Fruit fly (Drosophila melanogaster) whole organism, embryonic: ENCODE results near the gene CG6847.

Experiments used
- Ada2b ChIP-seq: fragments of 200-800 bp; sonication (Bioruptor generic); IDR thresholded peaks from 2 replicates; pipeline ENCODE4 v1.3.6; 2022; ENCODE audit warnings: missing biosample characterization, missing genetic modification characterization
- BEAF-32 ChIP-seq: fragments of 200-800 bp; sonication (Bioruptor generic); optimal IDR thresholded peaks from 3 replicates; lab custom pipeline; 2017; ENCODE audit warnings: missing biosample characterization, missing genetic modification characterization, mild to moderate bottlenecking, moderate library complexity, missing genetic modification reagents
- CG15696 ChIP-seq: fragments of 200-800 bp; sonication (Bioruptor generic); optimal IDR thresholded peaks from 2 replicates; lab custom pipeline; 2019; ENCODE audit warnings: missing biosample characterization, mild to moderate bottlenecking, missing genetic modification characterization, moderate library complexity
- CG1603 ChIP-seq: fragments of 200-800 bp; sonication (Bioruptor generic); optimal IDR thresholded peaks from 2 replicates; lab custom pipeline; 2019; ENCODE audit warnings: missing biosample characterization, mild to moderate bottlenecking, missing genetic modification characterization, moderate library complexity
- CG17612 ChIP-seq: fragments of 200-800 bp; sonication (Bioruptor generic); IDR thresholded peaks from 2 replicates; pipeline ENCODE4 v1.3.6; 2022; ENCODE audit warnings: missing biosample characterization, missing genetic modification characterization
- CG2120 ChIP-seq: fragments of 200-800 bp; sonication (Bioruptor generic); optimal IDR thresholded peaks from 3 replicates; lab custom pipeline; 2016; ENCODE audit warnings: missing biosample characterization, missing genetic modification characterization
- CG30020 ChIP-seq: fragments of 200-800 bp; optimal IDR thresholded peaks from 2 replicates; lab custom pipeline; 2019; ENCODE audit warnings: missing biosample characterization, mild to moderate bottlenecking, missing genetic modification characterization, moderate library complexity
- CG30403 ChIP-seq: fragments of 200-800 bp; sonication (Bioruptor generic); optimal IDR thresholded peaks from 3 replicates; lab custom pipeline; 2016; ENCODE audit warnings: missing biosample characterization, missing genetic modification characterization
- CG31388 ChIP-seq: fragments of 200-800 bp; sonication (Bioruptor generic); optimal IDR thresholded peaks from 2 replicates; lab custom pipeline; 2016; ENCODE audit warnings: missing biosample characterization, missing genetic modification characterization
- CG34224 ChIP-seq: fragments of 200-800 bp; sonication (Bioruptor generic); IDR thresholded peaks from 3 replicates; pipeline ENCODE4 v1.3.6; 2022; ENCODE audit warnings: missing biosample characterization, missing genetic modification characterization; ENCODE audit not compliant: partially characterized antibody
- CG42726 ChIP-seq: fragments of 200-800 bp; sonication (Bioruptor generic); IDR thresholded peaks from 2 replicates; pipeline ENCODE4 v1.3.6; 2022; ENCODE audit warnings: missing biosample characterization, missing genetic modification characterization; ENCODE audit not compliant: partially characterized antibody
- CG4854 ChIP-seq: fragments of 200-800 bp; sonication (Bioruptor generic); optimal IDR thresholded peaks from 2 replicates; lab custom pipeline; 2016; ENCODE audit warnings: missing biosample characterization, missing genetic modification characterization, inconsistent platforms
- CG6689 ChIP-seq: fragments of 200-800 bp; sonication (Bioruptor generic); IDR thresholded peaks from 2 replicates; pipeline ENCODE4 v1.3.6; 2022; ENCODE audit warnings: missing biosample characterization, missing genetic modification characterization
- CG8089 ChIP-seq: fragments of 200-800 bp; sonication (Bioruptor generic); optimal IDR thresholded peaks from 3 replicates; lab custom pipeline; 2016; ENCODE audit warnings: missing biosample characterization, missing genetic modification characterization
- CG8290 ChIP-seq, 3 experiments: fragments of 200-800 bp; sonication (Bioruptor generic); optimal IDR thresholded peaks; 2 replicates each; lab custom pipeline; 2016 to 2019; ENCODE audit warnings: missing biosample characterization in 3 of 3, missing genetic modification characterization in 3 of 3, mild to moderate bottlenecking in 2 of 3, moderate library complexity in 1 of 3
- CTCF ChIP-seq: fragments of 200-800 bp; sonication (Bioruptor generic); optimal IDR thresholded peaks from 2 replicates; lab custom pipeline; 2017; ENCODE audit warnings: missing biosample characterization, mild to moderate bottlenecking, missing genetic modification characterization, moderate library complexity
- CrebB ChIP-seq: fragments of 200-800 bp; sonication (Bioruptor generic); optimal IDR thresholded peaks from 3 replicates; lab custom pipeline; 2018; ENCODE audit warnings: missing biosample characterization, mild to moderate bottlenecking, missing genetic modification characterization
- D19B ChIP-seq: fragments of 200-800 bp; sonication (Bioruptor generic); optimal IDR thresholded peaks from 2 replicates; lab custom pipeline; 2017; ENCODE audit warnings: missing biosample characterization, mild to moderate bottlenecking, missing genetic modification characterization
- Dref ChIP-seq: fragments of 200-800 bp; sonication (Bioruptor generic); IDR thresholded peaks from 2 replicates; pipeline ENCODE4 v1.3.6; 2022; ENCODE audit warnings: missing biosample characterization, missing genetic modification characterization
- Ets65A ChIP-seq: fragments of 200-800 bp; sonication (Bioruptor generic); peaks from one replicate; lab custom pipeline; 2016; ENCODE audit warnings: missing biosample characterization, missing genetic modification characterization
- HLH54F ChIP-seq: fragments of 200-800 bp; sonication (Bioruptor generic); optimal IDR thresholded peaks from 3 replicates; lab custom pipeline; 2016; ENCODE audit warnings: missing biosample characterization, missing genetic modification characterization
- Lhr ChIP-seq: fragments of 200-800 bp; sonication (Bioruptor generic); optimal IDR thresholded peaks from 3 replicates; lab custom pipeline; 2017; ENCODE audit warnings: mild to moderate bottlenecking, missing biosample characterization, missing genetic modification reagents, missing genetic modification characterization
- Myb ChIP-seq: fragments of 200-800 bp; sonication (Bioruptor generic); optimal IDR thresholded peaks from 2 replicates; lab custom pipeline; 2016; ENCODE audit warnings: missing biosample characterization, missing genetic modification characterization
- Stat92E ChIP-seq, 3 experiments: fragments of >200 bp in 2 of 3; fragments of 200-800 bp in 1 of 3; sonication (Bioruptor generic) in 1 of 3; optimal IDR thresholded peaks; 2 replicates each; lab custom pipeline; 2017 to 2019; ENCODE audit warnings: missing biosample characterization in 3 of 3, missing genetic modification characterization in 3 of 3, mild to moderate bottlenecking in 1 of 3, moderate library complexity in 1 of 3
- amos ChIP-seq: fragments of 200-800 bp; sonication (Bioruptor generic); IDR thresholded peaks from 2 replicates; pipeline ENCODE4 v1.3.6; 2022; ENCODE audit warnings: missing biosample characterization, missing genetic modification characterization; ENCODE audit not compliant: partially characterized antibody
- ems ChIP-seq: fragments of 200-800 bp; sonication (Bioruptor generic); optimal IDR thresholded peaks from 3 replicates; lab custom pipeline; 2016; ENCODE audit warnings: missing biosample characterization, missing genetic modification characterization
- gfzf ChIP-seq: fragments of 200-800 bp; sonication (Bioruptor generic); optimal IDR thresholded peaks from 2 replicates; lab custom pipeline; 2016; ENCODE audit warnings: missing biosample characterization, mild to moderate bottlenecking, missing genetic modification characterization, moderate library complexity
- grau ChIP-seq: fragments of 200-800 bp; optimal IDR thresholded peaks from 3 replicates; lab custom pipeline; 2019; ENCODE audit warnings: missing biosample characterization, mild to moderate bottlenecking, missing genetic modification characterization, moderate library complexity
- gro ChIP-seq: fragments of 200-800 bp; sonication (Bioruptor generic); optimal IDR thresholded peaks from 2 replicates; lab custom pipeline; 2016; ENCODE audit warnings: missing biosample characterization, missing genetic modification characterization
- hb ChIP-seq: fragments of 200-800 bp; sonication (Bioruptor generic); IDR thresholded peaks from 3 replicates; pipeline ENCODE4 v1.3.6; 2022; ENCODE audit warnings: missing biosample characterization, missing genetic modification characterization; ENCODE audit not compliant: partially characterized antibody
- hbn ChIP-seq: fragments of 200-800 bp; sonication (Bioruptor generic); IDR thresholded peaks from 2 replicates; pipeline ENCODE4 v1.3.6; 2022; ENCODE audit warnings: missing biosample characterization, missing genetic modification characterization; ENCODE audit not compliant: partially characterized antibody
- knrl ChIP-seq: fragments of 200-800 bp; sonication (Bioruptor generic); IDR thresholded peaks from 3 replicates; pipeline ENCODE4 v1.3.6; 2022; ENCODE audit warnings: missing biosample characterization, missing genetic modification characterization; ENCODE audit not compliant: partially characterized antibody
- lab ChIP-seq: fragments of 200-800 bp; sonication (Bioruptor generic); optimal IDR thresholded peaks from 3 replicates; lab custom pipeline; 2017; ENCODE audit warnings: missing biosample characterization, missing genetic modification characterization, mild to moderate bottlenecking, moderate library complexity, missing genetic modification reagents
- lilli ChIP-seq: fragments of 200-800 bp; sonication (Bioruptor generic); optimal IDR thresholded peaks from 3 replicates; lab custom pipeline; 2016; ENCODE audit warnings: missing biosample characterization, missing genetic modification characterization
- nerfin-2 ChIP-seq: fragments of 200-800 bp; sonication (Bioruptor generic); IDR thresholded peaks from 2 replicates; pipeline ENCODE4 v1.3.6; 2022; ENCODE audit warnings: missing biosample characterization, missing genetic modification characterization; ENCODE audit not compliant: partially characterized antibody
- nom ChIP-seq: fragments of 200-800 bp; sonication (Bioruptor generic); optimal IDR thresholded peaks from 2 replicates; lab custom pipeline; 2017; ENCODE audit warnings: missing biosample characterization, missing genetic modification characterization, mild to moderate bottlenecking, moderate library complexity, missing genetic modification reagents
- oc ChIP-seq: fragments of 200-800 bp; sonication (Bioruptor generic); optimal IDR thresholded peaks from 2 replicates; lab custom pipeline; 2018; ENCODE audit warnings: missing biosample characterization, mild to moderate bottlenecking, missing genetic modification characterization, moderate library complexity
- pnt ChIP-seq: fragments of 200-800 bp; sonication (Bioruptor generic); optimal IDR thresholded peaks from 3 replicates; lab custom pipeline; 2016; ENCODE audit warnings: missing biosample characterization, missing genetic modification characterization
- prd ChIP-seq, 3 experiments: fragments of >200 bp in 2 of 3; fragments of 200-800 bp in 1 of 3; sonication (Bioruptor generic) in 1 of 3; optimal IDR thresholded peaks in 2 of 3; IDR thresholded peaks in 1 of 3; 2 replicates in 2 of 3; 3 replicates in 1 of 3; pipeline versions ENCODE4 v1.3.6 to Lab custom; 2017 to 2022; ENCODE audit warnings: missing biosample characterization in 1 of 3, missing genetic modification characterization in 1 of 3
- pzg ChIP-seq: fragments of 200-800 bp; sonication (Bioruptor generic); optimal IDR thresholded peaks from 3 replicates; lab custom pipeline; 2018; ENCODE audit warnings: missing biosample characterization, mild to moderate bottlenecking, missing genetic modification characterization, moderate library complexity
- sc ChIP-seq, 3 experiments: fragments of >200 bp in 2 of 3; fragments of 200-800 bp in 1 of 3; sonication (Bioruptor generic) in 1 of 3; optimal IDR thresholded peaks; 2 replicates in 2 of 3; 3 replicates in 1 of 3; lab custom pipeline; 2017; ENCODE audit warnings: mild to moderate bottlenecking in 1 of 3, missing biosample characterization in 1 of 3, missing genetic modification characterization in 1 of 3, missing genetic modification reagents in 1 of 3
- slbo ChIP-seq: fragments of 200-800 bp; sonication (Bioruptor generic); IDR thresholded peaks from 2 replicates; pipeline ENCODE4 v1.3.6; 2022; ENCODE audit warnings: missing biosample characterization, missing genetic modification characterization
- sug ChIP-seq: fragments of 200-800 bp; optimal IDR thresholded peaks from 2 replicates; lab custom pipeline; 2019; ENCODE audit warnings: missing biosample characterization, mild to moderate bottlenecking, missing genetic modification characterization, moderate library complexity
- unc-4 ChIP-seq: fragments of 200-800 bp; sonication (Bioruptor generic); IDR thresholded peaks from 2 replicates; pipeline ENCODE4 v1.3.6; 2022; ENCODE audit warnings: missing biosample characterization, missing genetic modification characterization; ENCODE audit not compliant: partially characterized antibody
- zen2 ChIP-seq: fragments of 200-800 bp; sonication (Bioruptor generic); IDR thresholded peaks from 3 replicates; pipeline ENCODE4 v1.3.6; 2022; ENCODE audit warnings: missing biosample characterization, missing genetic modification characterization; ENCODE audit not compliant: partially characterized antibody

Gene CG6847

dm6 chrX:17886449-17887207 is 24.6 kb upstream of the CG6847 start (continued):
- TF ChIP-seq D19B (no peak), oc (tag; lab: Kevin White, UChicago) (peak; percentile 5), CrebB (tag; lab: Kevin White, UChicago) (no peak), pnt (no peak), CG4854 (GFP tag; lab: Kevin White, UChicago) (no peak)

- TF ChIP-seq CG15696 (tag; lab: Kevin White, UChicago) (peak; percentile 12), CG2120 (GFP tag; lab: Kevin White, UChicago) (peak; percentile 42), unc-4 (GFP tag; lab: Robert Waterston, UW) (peak; percentile 98), CG8089 (GFP tag; lab: Kevin White, UChicago) (peak; percentile 3), HLH54F (GFP tag; lab: Kevin White, UChicago) (peak; percentile 8), hbn (GFP tag; lab: Robert Waterston, UW) (peak; percentile 99), CTCF (GFP tag; lab: Kevin White, UChicago) (peak; percentile 51), Dref (GFP tag; lab: Robert Waterston, UW) (peak; percentile 80), Ets65A (GFP tag; lab: Kevin White, UChicago) (peak; percentile 94), CG30403 (peak; percentile 27), sc (optimal IDR thresholded peaks at IDR 0.05; lab: Kevin White, UChicago) (no peak), sc (GFP tag; optimal IDR thresholded peaks at IDR 0.05; lab: Kevin White, UChicago) (no peak), nerfin-2 (GFP tag; lab: Robert Waterston, UW) (peak; percentile 99), knrl (GFP tag; lab: Robert Waterston, UW) (peak; percentile 99), ems (GFP tag; lab: Kevin White, UChicago) (peak; percentile 11), CG6689 (GFP tag; lab: Robert Waterston, UW) (no peak), CG1603 (peak; percentile 19), Stat92E (GFP tag; optimal IDR thresholded peaks at IDR 0.05; lab: Kevin White, UChicago) (peak in 1 of 3 experiments; percentile 33), CG34224 (GFP tag; lab: Robert Waterston, UW) (peak; percentile 99), zen2 (GFP tag; lab: Robert Waterston, UW) (peak; percentile 97), Myb (GFP tag; lab: Kevin White, UChicago) (peak; percentile 87), grau (tag; lab: Kevin White, UChicago) (peak; percentile 6), amos (GFP tag; lab: Robert Waterston, UW) (peak; percentile 98), lab (GFP tag; lab: Kevin White, UChicago) (peak; percentile 46), CG42726 (GFP tag; lab: Robert Waterston, UW) (peak; percentile 92), lilli (GFP tag; lab: Kevin White, UChicago) (peak; percentile 57), gro (GFP tag; lab: Kevin White, UChicago) (peak; percentile 11), BEAF-32 (GFP tag; lab: Kevin White, UChicago) (peak; percentile 99), Lhr (GFP tag; lab: Kevin White, UChicago) (peak; percentile 71), gfzf (peak; percentile 55), CG8290 (GFP tag; optimal IDR thresholded peaks at IDR 0.05; lab: Kevin White, UChicago) (peak; percentile 10), CG8290 (tag; optimal IDR thresholded peaks at IDR 0.05; lab: Kevin White, UChicago) (peak in 1 of 2 experiments; percentile 5), CG30020 (peak; percentile 1), CG31388 (GFP tag; lab: Kevin White, UChicago) (no peak), nom (no peak), slbo (GFP tag; lab: Robert Waterston, UW) (peak; percentile 42), hb (GFP tag; lab: Robert Waterston, UW) (peak; percentile 99), prd (optimal IDR thresholded peaks at IDR 0.05; lab: Kevin White, UChicago) (no peak), prd (GFP tag; IDR thresholded peaks at IDR 0.05; lab: Robert Waterston, UW) (peak; percentile 40; the same call in 1 of the 3 replicates), pzg (GFP tag; lab: Kevin White, UChicago) (peak; percentile 83), sug (peak; percentile 41), CG17612 (GFP tag; lab: Robert Waterston, UW) (no peak), Ada2b (no peak)
Observed at dm6 chrX:17887208-17887627, 24.0 kb upstream of the CG6847 start, which contains the start of gene mnb. Gene mnb (minus strand): TSS chrX:17887222.
